Fruit fly (Drosophila melanogaster): Measurements from ENCODE around the gene Drs.

Drs gene

dm6 chr3L:3353297-3353696 is 16.1 kb upstream of the Drs start:
- TF ChIP-seq Dif (GFP tag; optimal IDR thresholded peaks at IDR 0.05; ENCODE audit: partially characterized antibody) (no peak), pan (optimal IDR thresholded peaks at IDR 0.05) (no peak), sv (GFP tag; optimal IDR thresholded peaks at IDR 0.05) (no peak), Dfd (GFP tag; optimal IDR thresholded peaks at IDR 0.05) (no peak), dl (GFP tag; optimal IDR thresholded peaks at IDR 0.05; ENCODE audit: insufficient read depth in 1 of 2, partially characterized antibody in 2 of 2) (no peak), CG9705 (GFP tag; optimal IDR thresholded peaks at IDR 0.05) (no peak), br (GFP tag; optimal IDR thresholded peaks at IDR 0.05) (no peak), brk (GFP tag; optimal IDR thresholded peaks at IDR 0.05) (no peak), Vsx2 (GFP tag; optimal IDR thresholded peaks at IDR 0.05; ENCODE audit: partially characterized antibody) (no peak)

- TF ChIP-seq foxo (GFP tag; optimal IDR thresholded peaks at IDR 0.05): no peak
- peak; percentile 78 for TF ChIP-seq Myc (optimal IDR thresholded peaks at IDR 0.05)
- no peak for TF ChIP-seq fru (GFP tag; optimal IDR thresholded peaks at IDR 0.05)
- TF ChIP-seq psq (GFP tag; optimal IDR thresholded peaks at IDR 0.05): no peak
- TF ChIP-seq Rel (GFP tag; optimal IDR thresholded peaks at IDR 0.05): no peak
- peak; percentile 31 for TF ChIP-seq Rel (tag; optimal IDR thresholded peaks at IDR 0.05)
These were observed 4.8 kb downstream of the Drs start, which contains the start of the genes Ythdc1 and CG12010 for dm6 chr3L:3373994-3374623. Ythdc1 (minus strand) TSS chr3L:3374170. CG12010 (plus strand) TSS chr3L:3374282.

dm6 chr3L:3376551-3376950 is 7.2 kb downstream of the Drs start, which contains the start of gene CG12012:
CG12012 (plus strand) TSS chr3L:3376757.
- TF ChIP-seq N (GFP tag; optimal IDR thresholded peaks at IDR 0.05): no peak
- TF ChIP-seq br (GFP tag; optimal IDR thresholded peaks at IDR 0.05): peak; percentile 47

- TF ChIP-seq Rel (GFP tag; optimal IDR thresholded peaks at IDR 0.05): no peak
- peak; percentile 78 for TF ChIP-seq Rel (tag; optimal IDR thresholded peaks at IDR 0.05)
- no peak for TF ChIP-seq Sp1 (GFP tag; optimal IDR thresholded peaks at IDR 0.05)
- no peak for TF ChIP-seq Dif (GFP tag; optimal IDR thresholded peaks at IDR 0.05; ENCODE audit: partially characterized antibody)
- no peak for TF ChIP-seq psq (GFP tag; optimal IDR thresholded peaks at IDR 0.05)
- no peak for TF ChIP-seq Dfd (GFP tag; optimal IDR thresholded peaks at IDR 0.05)
These were observed 8.1 kb downstream of the Drs start for dm6 chr3L:3377247-3377964.

dm6 chr3L:3377965-3378292 is 8.6 kb downstream of the Drs start, which contains the start of gene Ids:
Ids (plus strand) TSS chr3L:3378268.
- TF ChIP-seq Hr78 (GFP tag; optimal IDR thresholded peaks at IDR 0.05) (no peak), Myc (optimal IDR thresholded peaks at IDR 0.05) (no peak), Dif (GFP tag; optimal IDR thresholded peaks at IDR 0.05; ENCODE audit: partially characterized antibody) (no peak), GATAd (GFP tag; optimal IDR thresholded peaks at IDR 0.05) (no peak), Hr83 (GFP tag; optimal IDR thresholded peaks at IDR 0.05; ENCODE audit: poor library complexity, severe bottlenecking) (no peak), Hnf4 (GFP tag; optimal IDR thresholded peaks at IDR 0.05) (peak; percentile 78), ey (GFP tag; optimal IDR thresholded peaks at IDR 0.05) (peak; percentile 82), psq (GFP tag; optimal IDR thresholded peaks at IDR 0.05) (peak; percentile 71), N (GFP tag; optimal IDR thresholded peaks at IDR 0.05) (no peak), usp (GFP tag; optimal IDR thresholded peaks at IDR 0.05) (no peak), h (GFP tag; optimal IDR thresholded peaks at IDR 0.05) (peak; percentile 82), CG9705 (GFP tag; optimal IDR thresholded peaks at IDR 0.05) (no peak), Jra (GFP tag; optimal IDR thresholded peaks at IDR 0.05) (no peak), CG32264 (GFP tag; optimal IDR thresholded peaks at IDR 0.05) (peak; percentile 67), foxo (GFP tag; optimal IDR thresholded peaks at IDR 0.05) (peak; percentile 44 to 85), Mio (GFP tag; optimal IDR thresholded peaks at IDR 0.05) (no peak), sage (GFP tag; optimal IDR thresholded peaks at IDR 0.05) (peak; percentile 29), brk (GFP tag; optimal IDR thresholded peaks at IDR 0.05) (no peak), fru (GFP tag; optimal IDR thresholded peaks at IDR 0.05) (peak; percentile 83), Dfd (GFP tag; optimal IDR thresholded peaks at IDR 0.05) (no peak), jim (GFP tag; optimal IDR thresholded peaks at IDR 0.05) (no peak), OdsH (GFP tag; optimal IDR thresholded peaks at IDR 0.05) (peak; percentile 84), Vsx2 (GFP tag; optimal IDR thresholded peaks at IDR 0.05; ENCODE audit: partially characterized antibody) (no peak), woc (GFP tag; optimal IDR thresholded peaks at IDR 0.05) (peak; percentile 50), dmrt93B (GFP tag; optimal IDR thresholded peaks at IDR 0.05) (no peak), CrebA (GFP tag; optimal IDR thresholded peaks at IDR 0.05; ENCODE audit: borderline replicate concordance) (no peak), tai (GFP tag; optimal IDR thresholded peaks at IDR 0.05) (no peak), dsf (GFP tag; optimal IDR thresholded peaks at IDR 0.05; ENCODE audit: borderline replicate concordance) (no peak), Abd-B (GFP tag; optimal IDR thresholded peaks at IDR 0.05) (no peak), pan (optimal IDR thresholded peaks at IDR 0.05) (no peak), dl (GFP tag; optimal IDR thresholded peaks at IDR 0.05; ENCODE audit: insufficient read depth in 1 of 2, partially characterized antibody in 2 of 2) (no peak), sv (GFP tag; optimal IDR thresholded peaks at IDR 0.05) (peak; percentile 15), Rel (GFP tag; optimal IDR thresholded peaks at IDR 0.05) (no peak), Rel (tag; optimal IDR thresholded peaks at IDR 0.05) (no peak), br (GFP tag; optimal IDR thresholded peaks at IDR 0.05) (peak; percentile 75), HLH106 (tag; optimal IDR thresholded peaks at IDR 0.05) (peak; percentile 75)

All from whole organism, wandering third instar larva.